Worm (Caenorhabditis elegans): Measurements from ENCODE around the gene Y9C9A.13.

ce11 chrIV:4917774-4918173 lies 51.5 kb downstream of the Y9C9A.13 start, which contains the start of gene str-158:
- TF ChIP-seq K09A11.1 (tag; optimal IDR thresholded peaks at IDR 0.05; ENCODE audit: insufficient read depth) (no peak), syd-9 (tag; optimal IDR thresholded peaks at IDR 0.05) (no peak), unc-86 (tag; optimal IDR thresholded peaks at IDR 0.05) (no peak)
